Fruit fly (Drosophila melanogaster): ENCODE measurements around the gene CG13760.

The CG13760 gene

dm6 chrX:2589446-2590038 lies 4.0 kb upstream of the CG13760 start:
- peak; percentile 93 for TF ChIP-seq CG8944 (GFP tag; optimal IDR thresholded peaks at IDR 0.05)
- TF ChIP-seq al (GFP tag; IDR thresholded peaks at IDR 0.05): peak; percentile 94
- TF ChIP-seq sens (GFP tag): peak; percentile 96
- no peak for TF ChIP-seq Trl (optimal IDR thresholded peaks at IDR 0.05)
- TF ChIP-seq Trl (GFP tag; optimal IDR thresholded peaks at IDR 0.05): peak; percentile 93
- peak; percentile 86 for TF ChIP-seq ham (GFP tag; IDR thresholded peaks at IDR 0.05)
- TF ChIP-seq Ets97D (GFP tag; optimal IDR thresholded peaks at IDR 0.05): peak; percentile 73
- TF ChIP-seq Hmx (GFP tag; optimal IDR thresholded peaks at IDR 0.05): peak; percentile 81
- TF ChIP-seq grau (tag; optimal IDR thresholded peaks at IDR 0.05): peak; percentile 90
- TF ChIP-seq CG4404 (GFP tag; IDR thresholded peaks at IDR 0.05): peak; percentile 87
- peak; percentile 92 for TF ChIP-seq Sox102F (GFP tag; optimal IDR thresholded peaks at IDR 0.05)
- TF ChIP-seq CG12391 (tag; optimal IDR thresholded peaks at IDR 0.05): peak; percentile 88
- TF ChIP-seq CG3065 (GFP tag; optimal IDR thresholded peaks at IDR 0.05): peak; percentile 79
- peak; percentile 90 for TF ChIP-seq CG10147 (GFP tag; optimal IDR thresholded peaks at IDR 0.05)
- TF ChIP-seq CG9817 (tag; optimal IDR thresholded peaks at IDR 0.05): peak; percentile 92
- TF ChIP-seq CG12769 (tag; optimal IDR thresholded peaks at IDR 0.05): peak; percentile 99
- peak; percentile 91 for TF ChIP-seq maf-S (GFP tag; optimal IDR thresholded peaks at IDR 0.05)
- TF ChIP-seq CG10654 (GFP tag; optimal IDR thresholded peaks at IDR 0.05): peak; percentile 87
- peak; percentile 74 for TF ChIP-seq btn (GFP tag; optimal IDR thresholded peaks at IDR 0.05)
- TF ChIP-seq unpg (GFP tag; optimal IDR thresholded peaks at IDR 0.05): peak; percentile 89
- peak; percentile 66 for TF ChIP-seq cato (GFP tag; optimal IDR thresholded peaks at IDR 0.05; ENCODE audit: borderline replicate concordance)
- no peak for TF ChIP-seq CG7745 (tag; optimal IDR thresholded peaks at IDR 0.05)
- TF ChIP-seq corto (GFP tag; optimal IDR thresholded peaks at IDR 0.05): peak; percentile 5
- peak; percentile 78 for TF ChIP-seq CG13424 (tag; optimal IDR thresholded peaks at IDR 0.05)
- peak; percentile 92 for TF ChIP-seq CG16863 (GFP tag; optimal IDR thresholded peaks at IDR 0.05)
- peak; percentile 95 for TF ChIP-seq Hsf (GFP tag; optimal IDR thresholded peaks at IDR 0.05)
- TF ChIP-seq ERR (GFP tag; optimal IDR thresholded peaks at IDR 0.05): peak; percentile 91
- peak; percentile 96 for TF ChIP-seq rib (GFP tag; IDR thresholded peaks at IDR 0.05)
- peak; percentile 88 for TF ChIP-seq Hand (GFP tag; optimal IDR thresholded peaks at IDR 0.05)
- TF ChIP-seq ken (GFP tag; IDR thresholded peaks at IDR 0.05): peak; percentile 95
- no peak for TF ChIP-seq CTCF (GFP tag; optimal IDR thresholded peaks at IDR 0.05)
- peak; percentile 97 for TF ChIP-seq HLH54F (GFP tag; optimal IDR thresholded peaks at IDR 0.05)
- TF ChIP-seq YL-1 (GFP tag; optimal IDR thresholded peaks at IDR 0.05): peak; percentile 49
- peak; percentile 94 for TF ChIP-seq ab (GFP tag; optimal IDR thresholded peaks at IDR 0.05)
- peak; percentile 87 for TF ChIP-seq dm (GFP tag; optimal IDR thresholded peaks at IDR 0.05)
- peak; percentile 81 for TF ChIP-seq CG10274 (GFP tag; optimal IDR thresholded peaks at IDR 0.05)
- TF ChIP-seq CG3847 (GFP tag; IDR thresholded peaks at IDR 0.05): peak; percentile 94
- peak; percentile 90 for TF ChIP-seq CG11398 (GFP tag; optimal IDR thresholded peaks at IDR 0.05)
- peak; percentile 76 for TF ChIP-seq jing (GFP tag; optimal IDR thresholded peaks at IDR 0.05)
- TF ChIP-seq NC2β (GFP tag; optimal IDR thresholded peaks at IDR 0.05): peak; percentile 85
- peak; percentile 37 for TF ChIP-seq Nf-YC (tag; optimal IDR thresholded peaks at IDR 0.05)
- TF ChIP-seq Rfx (GFP tag; IDR thresholded peaks at IDR 0.05): peak; percentile 99
- TF ChIP-seq sr (GFP tag; IDR thresholded peaks at IDR 0.05): peak; percentile 72; the same call in 2 of the 3 replicates
- TF ChIP-seq ttk (GFP tag; IDR thresholded peaks at IDR 0.05): peak; percentile 91
- TF ChIP-seq sens-2 (GFP tag; IDR thresholded peaks at IDR 0.05): peak; percentile 69
- TF ChIP-seq ro (GFP tag; IDR thresholded peaks at IDR 0.05): peak; percentile 72; the same call in 1 of the 2 replicates
- peak; percentile 94 to 95 for TF ChIP-seq dpn (GFP tag; optimal IDR thresholded peaks at IDR 0.05)
- peak; percentile 94 for TF ChIP-seq CG7839 (tag; optimal IDR thresholded peaks at IDR 0.05)
- TF ChIP-seq CG30020 (tag; optimal IDR thresholded peaks at IDR 0.05): peak; percentile 21
- peak; percentile 92 for TF ChIP-seq CG32772 (GFP tag; IDR thresholded peaks at IDR 0.05)
- TF ChIP-seq CG16815 (GFP tag; optimal IDR thresholded peaks at IDR 0.05): peak; percentile 92
- TF ChIP-seq peb (GFP tag; IDR thresholded peaks at IDR 0.05): peak; percentile 82

Data from whole organism, embryonic.